Worm (Caenorhabditis elegans): Measurements from ENCODE around the gene srh-218.

- TF ChIP-seq zag-1 (tag; optimal IDR thresholded peaks at IDR 0.05) (no peak), ceh-82 (tag; optimal IDR thresholded peaks at IDR 0.05) (no peak)
Measured at ce11 chrV:15459088-15459487, 34.7 kb upstream of the srh-218 start, which contains the start of gene str-71.
